Fruit fly (Drosophila melanogaster) whole organism, embryonic: Measurements from ENCODE around the gene CG13096.

Experiments
- BEAF-32 ChIP-seq: fragments of 200-800 bp; sonication (Bioruptor generic); optimal IDR thresholded peaks from 3 replicates; lab custom pipeline; 2017; ENCODE audit warnings: missing biosample characterization, missing genetic modification characterization, mild to moderate bottlenecking, moderate library complexity, missing genetic modification reagents
- C15 ChIP-seq: fragments of 200-800 bp; sonication (Bioruptor generic); IDR thresholded peaks from 3 replicates; pipeline ENCODE4 v1.3.6; 2022; ENCODE audit warnings: missing biosample characterization, missing genetic modification characterization
- CG10209 ChIP-seq: fragments of 200-800 bp; sonication (Bioruptor generic); optimal IDR thresholded peaks from 3 replicates; lab custom pipeline; 2017; ENCODE audit warnings: missing biosample characterization, mild to moderate bottlenecking, missing genetic modification characterization, missing genetic modification reagents
- CG10979 ChIP-seq: fragments of 200-800 bp; sonication (Bioruptor generic); optimal IDR thresholded peaks from 2 replicates; lab custom pipeline; 2018; ENCODE audit warnings: missing biosample characterization, mild to moderate bottlenecking, missing genetic modification characterization, moderate library complexity
- CG11456 ChIP-seq: fragments of 200-800 bp; sonication (Bioruptor generic); IDR thresholded peaks from 3 replicates; pipeline ENCODE4 v1.3.6; 2022; ENCODE audit warnings: missing biosample characterization, missing genetic modification characterization
- CG11504 ChIP-seq: fragments of 200-800 bp; sonication (Bioruptor generic); optimal IDR thresholded peaks from 3 replicates; lab custom pipeline; 2019; ENCODE audit warnings: missing biosample characterization, mild to moderate bottlenecking, missing genetic modification characterization, moderate library complexity
- CG12299 ChIP-seq: fragments of 200-800 bp; sonication (Bioruptor generic); optimal IDR thresholded peaks from 2 replicates; lab custom pipeline; 2018; ENCODE audit warnings: missing biosample characterization, mild to moderate bottlenecking, missing genetic modification characterization
- CG13123 ChIP-seq: fragments of 200-800 bp; sonication (Bioruptor generic); optimal IDR thresholded peaks from 2 replicates; lab custom pipeline; 2016; ENCODE audit warnings: missing biosample characterization, missing genetic modification characterization
- CG1602 ChIP-seq: fragments of 200-800 bp; sonication (Bioruptor generic); optimal IDR thresholded peaks from 3 replicates; lab custom pipeline; 2016; ENCODE audit warnings: missing biosample characterization, missing genetic modification characterization
- CG2678 ChIP-seq: fragments of 200-800 bp; sonication (Bioruptor generic); optimal IDR thresholded peaks from 3 replicates; lab custom pipeline; 2019; ENCODE audit warnings: missing biosample characterization, mild to moderate bottlenecking, missing genetic modification characterization, moderate library complexity
- CG34376 ChIP-seq: fragments of 200-800 bp; sonication (Bioruptor generic); optimal IDR thresholded peaks from 2 replicates; lab custom pipeline; 2018; ENCODE audit warnings: missing biosample characterization, mild to moderate bottlenecking, missing genetic modification characterization
- CG3838 ChIP-seq: fragments of 200-800 bp; sonication (Bioruptor generic); optimal IDR thresholded peaks from 3 replicates; lab custom pipeline; 2016; ENCODE audit warnings: missing biosample characterization, missing genetic modification characterization
- CG4282 ChIP-seq: fragments of 200-800 bp; sonication (Bioruptor generic); optimal IDR thresholded peaks from 2 replicates; lab custom pipeline; 2016; ENCODE audit warnings: missing biosample characterization, missing genetic modification characterization
- CG4360 ChIP-seq: fragments of 200-800 bp; sonication (Bioruptor generic); IDR thresholded peaks from 2 replicates; pipeline ENCODE4 v1.3.6; 2022; ENCODE audit warnings: missing biosample characterization, missing genetic modification characterization
- CG4730 ChIP-seq: fragments of 200-800 bp; sonication (Bioruptor generic); IDR thresholded peaks from 2 replicates; pipeline ENCODE4 v1.3.6; 2022; ENCODE audit warnings: missing biosample characterization, missing genetic modification characterization
- CG4820 ChIP-seq: fragments of 200-800 bp; sonication (Bioruptor generic); optimal IDR thresholded peaks from 3 replicates; lab custom pipeline; 2016; ENCODE audit warnings: missing biosample characterization, missing genetic modification characterization
- CG5180 ChIP-seq: fragments of 200-800 bp; sonication (Bioruptor generic); optimal IDR thresholded peaks from 3 replicates; lab custom pipeline; 2017; ENCODE audit warnings: missing biosample characterization, missing genetic modification characterization, mild to moderate bottlenecking, moderate library complexity, missing genetic modification reagents
- CG8089 ChIP-seq: fragments of 200-800 bp; sonication (Bioruptor generic); optimal IDR thresholded peaks from 3 replicates; lab custom pipeline; 2016; ENCODE audit warnings: missing biosample characterization, missing genetic modification characterization
- CG8359 ChIP-seq: fragments of 200-800 bp; sonication (Bioruptor generic); optimal IDR thresholded peaks from 2 replicates; lab custom pipeline; 2017; ENCODE audit warnings: missing biosample characterization, mild to moderate bottlenecking, missing genetic modification characterization, borderline replicate concordance
- CG9609 ChIP-seq: fragments of 200-800 bp; sonication (Bioruptor generic); optimal IDR thresholded peaks from 3 replicates; lab custom pipeline; 2016; ENCODE audit warnings: missing biosample characterization, missing genetic modification characterization
- CHES-1-like ChIP-seq: fragments of 200-800 bp; sonication (Bioruptor generic); optimal IDR thresholded peaks from 2 replicates; lab custom pipeline; 2016; ENCODE audit warnings: missing biosample characterization, missing genetic modification characterization
- D19B ChIP-seq: fragments of 200-800 bp; sonication (Bioruptor generic); optimal IDR thresholded peaks from 2 replicates; lab custom pipeline; 2017; ENCODE audit warnings: missing biosample characterization, mild to moderate bottlenecking, missing genetic modification characterization
- Dip3 ChIP-seq: fragments of 200-800 bp; sonication (Bioruptor generic); optimal IDR thresholded peaks from 3 replicates; lab custom pipeline; 2016; ENCODE audit warnings: missing biosample characterization, missing genetic modification characterization
- Ets65A ChIP-seq: fragments of 200-800 bp; sonication (Bioruptor generic); peaks from one replicate; lab custom pipeline; 2016; ENCODE audit warnings: missing biosample characterization, missing genetic modification characterization
- HLH54F ChIP-seq: fragments of 200-800 bp; sonication (Bioruptor generic); optimal IDR thresholded peaks from 3 replicates; lab custom pipeline; 2016; ENCODE audit warnings: missing biosample characterization, missing genetic modification characterization
- Oaz ChIP-seq: fragments of 200-800 bp; sonication (Bioruptor generic); IDR thresholded peaks from 2 replicates; pipeline ENCODE4 v1.3.6; 2022; ENCODE audit warnings: missing biosample characterization, missing genetic modification characterization
- az2 ChIP-seq: fragments of 200-800 bp; sonication (Bioruptor generic); optimal IDR thresholded peaks from 3 replicates; lab custom pipeline; 2016; ENCODE audit warnings: missing biosample characterization, missing genetic modification characterization
- bcd ChIP-seq: fragments of 200-800 bp; sonication (Bioruptor generic); optimal IDR thresholded peaks from 2 replicates; lab custom pipeline; 2017; ENCODE audit warnings: missing biosample characterization, mild to moderate bottlenecking, missing genetic modification characterization
- cas ChIP-seq: fragments of 200-800 bp; sonication (Bioruptor generic); IDR thresholded peaks from 2 replicates; pipeline ENCODE4 v1.3.6; 2022; ENCODE audit warnings: missing biosample characterization, missing genetic modification characterization
- chif ChIP-seq, 2 experiments: fragments of 200-800 bp; sonication (Bioruptor generic); optimal IDR thresholded peaks; 3 replicates each; lab custom pipeline; 2016; ENCODE audit warnings: missing biosample characterization in 2 of 2, missing genetic modification characterization in 2 of 2
- chn ChIP-seq: fragments of 200-800 bp; sonication (Bioruptor generic); optimal IDR thresholded peaks from 2 replicates; lab custom pipeline; 2016; ENCODE audit warnings: missing biosample characterization, missing genetic modification characterization
- dm ChIP-seq: fragments of 200-800 bp; sonication (Bioruptor generic); optimal IDR thresholded peaks from 3 replicates; lab custom pipeline; 2016; ENCODE audit warnings: missing biosample characterization, missing genetic modification characterization
- dmrt11E ChIP-seq: fragments of 200-800 bp; sonication (Bioruptor generic); optimal IDR thresholded peaks from 3 replicates; lab custom pipeline; 2018; ENCODE audit warnings: missing biosample characterization, mild to moderate bottlenecking, missing genetic modification characterization, moderate library complexity
- h ChIP-seq: fragments of >200 bp; optimal IDR thresholded peaks from 2 replicates; lab custom pipeline; 2017
- ind ChIP-seq: fragments of 200-800 bp; sonication (Bioruptor generic); optimal IDR thresholded peaks from 3 replicates; lab custom pipeline; 2016; ENCODE audit warnings: missing biosample characterization, missing genetic modification characterization
- klu ChIP-seq: fragments of 200-800 bp; sonication (Bioruptor generic); IDR thresholded peaks from 2 replicates; pipeline ENCODE4 v1.3.6; 2022; ENCODE audit warnings: missing biosample characterization, missing genetic modification characterization
- lilli ChIP-seq: fragments of 200-800 bp; sonication (Bioruptor generic); optimal IDR thresholded peaks from 3 replicates; lab custom pipeline; 2016; ENCODE audit warnings: missing biosample characterization, missing genetic modification characterization
- mirr ChIP-seq: fragments of 200-800 bp; sonication (Bioruptor generic); optimal IDR thresholded peaks from 3 replicates; lab custom pipeline; 2018; ENCODE audit warnings: missing biosample characterization, mild to moderate bottlenecking, missing genetic modification characterization
- org-1 ChIP-seq: fragments of 200-800 bp; sonication (Bioruptor generic); optimal IDR thresholded peaks from 2 replicates; lab custom pipeline; 2017; ENCODE audit warnings: missing biosample characterization, missing genetic modification characterization
- pita ChIP-seq: fragments of 200-800 bp; sonication (Bioruptor generic); optimal IDR thresholded peaks from 2 replicates; lab custom pipeline; 2017; ENCODE audit warnings: missing biosample characterization, mild to moderate bottlenecking, missing genetic modification characterization
- pnt ChIP-seq: fragments of 200-800 bp; sonication (Bioruptor generic); optimal IDR thresholded peaks from 3 replicates; lab custom pipeline; 2016; ENCODE audit warnings: missing biosample characterization, missing genetic modification characterization
- pros ChIP-seq: fragments of 200-800 bp; sonication (Bioruptor generic); optimal IDR thresholded peaks from 3 replicates; lab custom pipeline; 2019; ENCODE audit warnings: missing biosample characterization, mild to moderate bottlenecking, missing genetic modification characterization, moderate library complexity
- sc ChIP-seq, 3 experiments: fragments of >200 bp in 2 of 3; fragments of 200-800 bp in 1 of 3; sonication (Bioruptor generic) in 1 of 3; optimal IDR thresholded peaks; 2 replicates in 2 of 3; 3 replicates in 1 of 3; lab custom pipeline; 2017; ENCODE audit warnings: mild to moderate bottlenecking in 1 of 3, missing biosample characterization in 1 of 3, missing genetic modification characterization in 1 of 3, missing genetic modification reagents in 1 of 3
- shn ChIP-seq: fragments of 200-800 bp; sonication (Bioruptor generic); optimal IDR thresholded peaks from 3 replicates; lab custom pipeline; 2016; ENCODE audit warnings: missing biosample characterization, missing genetic modification characterization
- unpg ChIP-seq: fragments of 200-800 bp; sonication (Bioruptor generic); optimal IDR thresholded peaks from 3 replicates; lab custom pipeline; 2018; ENCODE audit warnings: missing biosample characterization, mild to moderate bottlenecking, missing genetic modification characterization, moderate library complexity
- z ChIP-seq: fragments of 200-800 bp; sonication (Bioruptor generic); IDR thresholded peaks from 3 replicates; pipeline ENCODE4 v1.3.6; 2022; ENCODE audit warnings: missing biosample characterization, missing genetic modification characterization

Gene CG13096

dm6 chr2L:8463144-8464106, 48.2 kb downstream of the CG13096 start, which contains the start of gene Agpat2 (continued):
- peak; percentile 89 for TF ChIP-seq az2 (GFP tag; lab: Kevin White, UChicago)
- TF ChIP-seq ind (GFP tag; lab: Kevin White, UChicago): peak; percentile 86
- 0 out of 3 replicates have a peak, but pooled peaks have one; percentile 30 for TF ChIP-seq C15 (GFP tag; lab: Robert Waterston, UW)
- peak; percentile 44 for TF ChIP-seq CG4730 (GFP tag; lab: Robert Waterston, UW)
- peak; percentile 70 for TF ChIP-seq CG8359 (GFP tag; lab: Kevin White, UChicago)

- TF ChIP-seq chn (GFP tag; lab: Kevin White, UChicago) (no peak), HLH54F (no peak), bcd (GFP tag; lab: Kevin White, UChicago) (peak; percentile 9), shn (no peak), org-1 (GFP tag; lab: Kevin White, UChicago) (peak; percentile 40), CG2678 (tag; lab: Kevin White, UChicago) (peak; percentile 61), Dip3 (GFP tag; lab: Kevin White, UChicago) (no peak), sc (optimal IDR thresholded peaks at IDR 0.05; lab: Kevin White, UChicago) (no peak), sc (GFP tag; optimal IDR thresholded peaks at IDR 0.05; lab: Kevin White, UChicago) (peak; percentile 28), CG13123 (GFP tag; lab: Kevin White, UChicago) (no peak), D19B (GFP tag; lab: Kevin White, UChicago) (peak; percentile 11), CG12299 (tag; lab: Kevin White, UChicago) (no peak), h (lab: Kevin White, UChicago) (no peak), CG10979 (tag; lab: Kevin White, UChicago) (peak; percentile 29), CG8089 (no peak), klu (GFP tag; lab: Robert Waterston, UW) (no peak), z (GFP tag; lab: Robert Waterston, UW) (no peak), CG10209 (GFP tag; lab: Kevin White, UChicago) (peak; percentile 33), dmrt11E (no peak), CG34376 (GFP tag; lab: Kevin White, UChicago) (peak; percentile 85), BEAF-32 (GFP tag; lab: Kevin White, UChicago) (no peak), lilli (peak; percentile 39), CG4282 (GFP tag; lab: Kevin White, UChicago) (no peak), chif (GFP tag; optimal IDR thresholded peaks at IDR 0.05; lab: Kevin White, UChicago) (peak; percentile 1 to 30), pnt (GFP tag; lab: Kevin White, UChicago) (no peak), CG9609 (peak; percentile 31), CG11456 (GFP tag; lab: Robert Waterston, UW) (peak; percentile 33; the same call in 1 of the 3 replicates), pita (GFP tag; lab: Kevin White, UChicago) (no peak), CG3838 (GFP tag; lab: Kevin White, UChicago) (no peak), CHES-1-like (GFP tag; lab: Kevin White, UChicago) (no peak), pros (no peak), unpg (GFP tag; lab: Kevin White, UChicago) (peak; percentile 39), CG4360 (GFP tag; lab: Robert Waterston, UW) (no peak), CG1602 (GFP tag; lab: Kevin White, UChicago) (no peak), dm (peak; percentile 30), cas (GFP tag; lab: Robert Waterston, UW) (no peak), Oaz (no peak), CG11504 (tag; lab: Kevin White, UChicago) (peak; percentile 45), CG4820 (GFP tag; lab: Kevin White, UChicago) (no peak), Ets65A (GFP tag; lab: Kevin White, UChicago) (peak; percentile 84), CG5180 (GFP tag; lab: Kevin White, UChicago) (peak; percentile 71), mirr (GFP tag; lab: Kevin White, UChicago) (peak; percentile 88)
These were observed 49.7 kb downstream of the CG13096 start for dm6 chr2L:8461782-8462453.
